Worm (Caenorhabditis elegans) whole organism, L3 larva: Measurements from ENCODE around the gene nhr-41.
A peak's percentile ranks its signal among the peaks of the same experiment; 100 is the strongest.

Experiments
- R02D3.7 ChIP-seq: fragments of 150-350 bp; optimal IDR thresholded peaks from 2 replicates; lab custom pipeline; 2014; ENCODE audit warnings: missing biosample characterization, missing genetic modification characterization
- aly-2 ChIP-seq: fragments of 150-350 bp; optimal IDR thresholded peaks from 2 replicates; lab custom pipeline; 2014; ENCODE audit warnings: missing biosample characterization, missing genetic modification characterization
- ama-1 ChIP-seq: fragments of 150-350 bp; optimal IDR thresholded peaks from 2 replicates; lab custom pipeline; 2018
- ceh-16 ChIP-seq: sonication (generic microtip); optimal IDR thresholded peaks from 2 replicates; lab custom pipeline; 2017; ENCODE audit warnings: missing biosample characterization, missing genetic modification characterization
- ceh-28 ChIP-seq: fragments of 150-350 bp; optimal IDR thresholded peaks from 2 replicates; lab custom pipeline; 2014; ENCODE audit warnings: missing biosample characterization, missing genetic modification reagents, missing genetic modification characterization
- ceh-82 ChIP-seq: fragments of 150-350 bp; optimal IDR thresholded peaks from 2 replicates; lab custom pipeline; 2014; ENCODE audit warnings: missing biosample characterization, missing genetic modification characterization
- ceh-9 ChIP-seq: sonication (generic microtip); optimal IDR thresholded peaks from 2 replicates; lab custom pipeline; 2018; ENCODE audit warnings: missing biosample characterization, missing genetic modification characterization
- daf-12 ChIP-seq: fragments of 150-350 bp; optimal IDR thresholded peaks from 2 replicates; lab custom pipeline; 2014; ENCODE audit warnings: missing biosample characterization, missing genetic modification reagents, missing genetic modification characterization
- egl-5 ChIP-seq: fragments of 150-350 bp; optimal IDR thresholded peaks from 2 replicates; lab custom pipeline; 2017; ENCODE audit warnings: missing biosample characterization, missing genetic modification reagents, missing genetic modification characterization, inconsistent platforms
- elt-2 ChIP-seq: sonication (generic microtip); optimal IDR thresholded peaks from 2 replicates; lab custom pipeline; 2016; ENCODE audit warnings: missing genetic modification reagents, mild to moderate bottlenecking, missing genetic modification characterization, missing compliant biosample characterization
- elt-3 ChIP-seq, 3 experiments: fragments of 150-350 bp in 1 of 3; sonication (generic microtip) in 2 of 3; optimal IDR thresholded peaks; 2 replicates in 2 of 3; 4 replicates in 1 of 3; lab custom pipeline; 2014 to 2017; ENCODE audit warnings: missing biosample characterization in 3 of 3, missing genetic modification characterization in 3 of 3
- eor-1 ChIP-seq, 2 experiments: fragments of 150-350 bp; optimal IDR thresholded peaks; 2 replicates each; lab custom pipeline; 2014 to 2018; ENCODE audit warnings: missing biosample characterization in 2 of 2, missing genetic modification characterization in 2 of 2
- fkh-10 ChIP-seq: sonication (generic microtip); optimal IDR thresholded peaks from 2 replicates; lab custom pipeline; 2017; ENCODE audit warnings: missing biosample characterization, missing genetic modification reagents, missing genetic modification characterization
- fkh-2 ChIP-seq: fragments of 150-350 bp; optimal IDR thresholded peaks from 2 replicates; lab custom pipeline; 2014; ENCODE audit warnings: missing biosample characterization, missing genetic modification reagents, missing genetic modification characterization
- fos-1 ChIP-seq: fragments of 150-350 bp; optimal IDR thresholded peaks from 2 replicates; lab custom pipeline; 2014; ENCODE audit warnings: missing biosample characterization, missing genetic modification characterization
- hmg-11 ChIP-seq: sonication (generic microtip); optimal IDR thresholded peaks from 2 replicates; lab custom pipeline; 2016; ENCODE audit warnings: missing genetic modification characterization, missing compliant biosample characterization
- jun-1 ChIP-seq: fragments of 150-350 bp; optimal IDR thresholded peaks from 2 replicates; lab custom pipeline; 2014; ENCODE audit warnings: missing biosample characterization, missing genetic modification reagents, missing genetic modification characterization
- lin-15B ChIP-seq: fragments of 150-350 bp; optimal IDR thresholded peaks from 2 replicates; lab custom pipeline; 2014; ENCODE audit warnings: missing biosample characterization, missing genetic modification characterization
- lin-39 ChIP-seq: fragments of 150-350 bp; optimal IDR thresholded peaks from 2 replicates; lab custom pipeline; 2018; ENCODE audit warnings: missing biosample characterization, missing genetic modification reagents, missing genetic modification characterization
- lsy-12 ChIP-seq: sonication (generic microtip); optimal IDR thresholded peaks from 2 replicates; lab custom pipeline; 2016; ENCODE audit warnings: mild to moderate bottlenecking, missing genetic modification characterization, missing compliant biosample characterization
- nfya-1 ChIP-seq: sonication (generic microtip); optimal IDR thresholded peaks from 2 replicates; lab custom pipeline; 2017; ENCODE audit warnings: missing genetic modification characterization, mild to moderate bottlenecking, missing compliant biosample characterization, antibody characterized with exemption, moderate library complexity; ENCODE audit not compliant: insufficient read depth
- nhr-11 ChIP-seq: fragments of 150-350 bp; optimal IDR thresholded peaks from 2 replicates; lab custom pipeline; 2014; ENCODE audit warnings: missing biosample characterization, missing genetic modification characterization
- nhr-12 ChIP-seq: fragments of 150-350 bp; optimal IDR thresholded peaks from 2 replicates; lab custom pipeline; 2014; ENCODE audit warnings: missing biosample characterization, missing genetic modification characterization
- nhr-23 ChIP-seq: fragments of 150-350 bp; optimal IDR thresholded peaks from 2 replicates; lab custom pipeline; 2014; ENCODE audit warnings: missing biosample characterization, missing genetic modification reagents, missing genetic modification characterization
- nhr-237 ChIP-seq: fragments of 150-350 bp; optimal IDR thresholded peaks from 2 replicates; lab custom pipeline; 2014; ENCODE audit warnings: missing biosample characterization, missing genetic modification characterization
- nhr-25 ChIP-seq: sonication (generic microtip); optimal IDR thresholded peaks from 2 replicates; lab custom pipeline; 2017; ENCODE audit warnings: missing biosample characterization, missing genetic modification characterization
- nhr-28 ChIP-seq: fragments of 150-350 bp; optimal IDR thresholded peaks from 2 replicates; lab custom pipeline; 2014; ENCODE audit warnings: missing biosample characterization, missing genetic modification characterization
- nhr-43 ChIP-seq: sonication (generic microtip); optimal IDR thresholded peaks from 2 replicates; lab custom pipeline; 2016; ENCODE audit warnings: mild to moderate bottlenecking, missing genetic modification characterization, missing compliant biosample characterization; ENCODE audit not compliant: poor library complexity, severe bottlenecking
- nhr-76 ChIP-seq: fragments of 150-350 bp; sonication (generic microtip); optimal IDR thresholded peaks from 5 replicates; lab custom pipeline; 2014; ENCODE audit warnings: missing biosample characterization, missing genetic modification characterization
- nhr-77 ChIP-seq: fragments of 150-350 bp; optimal IDR thresholded peaks from 2 replicates; lab custom pipeline; 2014; ENCODE audit warnings: missing biosample characterization, missing genetic modification characterization
- pha-4 ChIP-seq: fragments of 150-350 bp; optimal IDR thresholded peaks from 2 replicates; lab custom pipeline; 2014; ENCODE audit warnings: missing biosample characterization, missing genetic modification reagents, missing genetic modification characterization
- pqm-1 ChIP-seq: fragments of 150-350 bp; optimal IDR thresholded peaks from 2 replicates; lab custom pipeline; 2017; ENCODE audit warnings: missing biosample characterization, missing genetic modification characterization, inconsistent platforms
- sea-2 ChIP-seq: fragments of 150-350 bp; sonication (generic microtip); optimal IDR thresholded peaks from 4 replicates; lab custom pipeline; 2014; ENCODE audit warnings: missing biosample characterization, missing genetic modification reagents, missing genetic modification characterization
- ztf-11 ChIP-seq: fragments of 150-350 bp; optimal IDR thresholded peaks from 2 replicates; lab custom pipeline; 2014; ENCODE audit warnings: missing biosample characterization, missing genetic modification characterization
- ztf-4 ChIP-seq: fragments of 150-350 bp; optimal IDR thresholded peaks from 2 replicates; lab custom pipeline; 2014; ENCODE audit warnings: missing biosample characterization, missing genetic modification characterization

nhr-41 gene

ce11 chrIV:1380350-1380749 lies 5.7 kb upstream of the nhr-41 start:
- TF ChIP-seq ama-1 (lab: Kevin White, UChicago) (no peak), nhr-28 (tag; lab: Kevin White, UChicago) (no peak), fkh-10 (no peak)

- peak; percentile 42 for TF ChIP-seq nhr-23 (tag; lab: Kevin White, UChicago)
- TF ChIP-seq jun-1 (tag; lab: Kevin White, UChicago): no peak
- peak; percentile 51 for TF ChIP-seq nhr-25 (tag; lab: Kevin White, UChicago)
- peak; percentile 50 for TF ChIP-seq nhr-43
- TF ChIP-seq, all 47 proteins: peak for 3
These were observed 4.3 kb upstream of the nhr-41 start for ce11 chrIV:1381596-1382274.

ce11 chrIV:1385500-1385899 lies 515 bp upstream of the nhr-41 start:
- TF ChIP-seq ceh-16 (tag; lab: Kevin White, UChicago): no peak
- TF ChIP-seq nhr-77: no peak
- no peak for TF ChIP-seq ceh-28 (tag; lab: Kevin White, UChicago)
- TF ChIP-seq nhr-11: no peak
- TF ChIP-seq lsy-12: no peak
- no peak for TF ChIP-seq ceh-9
- TF ChIP-seq elt-3 (tag; optimal IDR thresholded peaks at IDR 0.05; lab: Kevin White, UChicago): no peak
- TF ChIP-seq fkh-2: no peak
- TF ChIP-seq R02D3.7 (tag; lab: Kevin White, UChicago): no peak
- no peak for TF ChIP-seq sea-2 (GFP tag; lab: Kevin White, UChicago)
- TF ChIP-seq daf-12 (tag; lab: Kevin White, UChicago): no peak
- TF ChIP-seq ztf-4 (tag; lab: Kevin White, UChicago): no peak
- no peak for TF ChIP-seq aly-2 (tag; lab: Kevin White, UChicago)
- TF ChIP-seq ama-1 (lab: Kevin White, UChicago): no peak
- no peak for TF ChIP-seq nhr-237 (tag; lab: Kevin White, UChicago)
- no peak for TF ChIP-seq nhr-12 (tag; lab: Kevin White, UChicago)
- no peak for TF ChIP-seq lin-39 (tag; lab: Kevin White, UChicago)

ce11 chrIV:1388079-1388478 lies 2.1 kb downstream of the nhr-41 start:
- TF ChIP-seq nfya-1 (tag; lab: Kevin White, UChicago) (peak; percentile 28), nhr-43 (peak; percentile 38), lsy-12 (peak; percentile 22), nhr-76 (tag; lab: Kevin White, UChicago) (no peak), nhr-237 (tag; lab: Kevin White, UChicago) (no peak), ztf-11 (tag; lab: Kevin White, UChicago) (no peak), nhr-23 (tag; lab: Kevin White, UChicago) (no peak), pha-4 (tag; lab: Kevin White, UChicago) (peak; percentile 28), elt-2 (tag; lab: Kevin White, UChicago) (peak; percentile 19), hmg-11 (tag; lab: Kevin White, UChicago) (peak; percentile 73), lin-15B (tag; lab: Kevin White, UChicago) (peak; percentile 25), egl-5 (tag; lab: Kevin White, UChicago) (no peak), daf-12 (tag; lab: Kevin White, UChicago) (no peak), lin-39 (tag; lab: Kevin White, UChicago) (peak; percentile 43)

- TF ChIP-seq nhr-23 (tag; lab: Kevin White, UChicago) (peak; percentile 32), nhr-25 (tag; lab: Kevin White, UChicago) (peak; percentile 60), nhr-11 (no peak)
These were observed 3.0 kb downstream of the nhr-41 start for ce11 chrIV:1389021-1389420.

ce11 chrIV:1389599-1389998 lies 3.6 kb downstream of the nhr-41 start:
- no peak for TF ChIP-seq fos-1 (tag; lab: Kevin White, UChicago)
- peak; percentile 77 for TF ChIP-seq elt-2 (tag; lab: Kevin White, UChicago)
- no peak for TF ChIP-seq ceh-82
- no peak for TF ChIP-seq eor-1 (tag; optimal IDR thresholded peaks at IDR 0.05; lab: Kevin White, UChicago)
- TF ChIP-seq pqm-1 (tag; lab: Kevin White, UChicago): peak; percentile 35
